Worm (Caenorhabditis elegans): ENCODE results near the gene chup-1.

Gene chup-1

ce11 chrX:8800983-8801382, 9.0 kb downstream of the chup-1 start:
- TF ChIP-seq nhr-23 (tag; optimal IDR thresholded peaks at IDR 0.05) (no peak), fkh-10 (GFP tag; optimal IDR thresholded peaks at IDR 0.05) (peak; percentile 77), nfya-1 (tag; optimal IDR thresholded peaks at IDR 0.05; ENCODE audit: insufficient read depth) (peak; percentile 37), ama-1 (optimal IDR thresholded peaks at IDR 0.05) (no peak), lin-39 (tag; optimal IDR thresholded peaks at IDR 0.05) (peak; percentile 45)

DNA sequence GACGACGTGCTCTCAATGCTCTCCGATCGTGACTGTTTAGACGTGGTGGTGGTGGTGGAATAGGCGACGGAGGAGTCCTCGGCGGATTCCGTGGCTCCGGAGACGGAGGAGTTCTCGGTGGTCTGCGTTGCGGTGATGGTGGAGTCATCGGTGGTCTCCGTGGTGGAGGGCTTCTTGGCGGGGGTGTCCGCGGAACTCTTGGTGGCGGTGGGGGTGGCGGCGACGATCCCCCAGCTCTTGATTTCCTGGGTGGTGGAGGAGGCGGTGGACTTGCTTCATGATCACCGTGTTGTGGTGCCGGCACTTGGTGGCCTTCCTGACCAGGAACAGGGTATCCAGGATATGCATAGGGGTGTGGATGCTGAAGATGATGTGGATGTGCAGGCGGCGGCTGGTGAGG, 13.5 kb downstream of the chup-1 start:
- TF ChIP-seq ZK546.5 (tag; optimal IDR thresholded peaks at IDR 0.05): no peak
- no peak for TF ChIP-seq unc-62 (GFP tag; optimal IDR thresholded peaks at IDR 0.05)
- no peak for TF ChIP-seq fkh-10 (GFP tag; optimal IDR thresholded peaks at IDR 0.05)
- TF ChIP-seq mdl-1 (tag; optimal IDR thresholded peaks at IDR 0.05): no peak
- TF ChIP-seq sea-2 (GFP tag; optimal IDR thresholded peaks at IDR 0.05): no peak
- no peak for TF ChIP-seq ceh-9 (tag; optimal IDR thresholded peaks at IDR 0.05)
- TF ChIP-seq tbx-2 (tag; optimal IDR thresholded peaks at IDR 0.05): no peak
- no peak for TF ChIP-seq jun-1 (tag; optimal IDR thresholded peaks at IDR 0.05)
- TF ChIP-seq nhr-237 (tag; optimal IDR thresholded peaks at IDR 0.05): no peak
- TF ChIP-seq egl-5 (tag; optimal IDR thresholded peaks at IDR 0.05): no peak
- no peak for TF ChIP-seq zag-1 (tag; optimal IDR thresholded peaks at IDR 0.05)
- no peak for TF ChIP-seq nhr-77 (tag; optimal IDR thresholded peaks at IDR 0.05)
- TF ChIP-seq fos-1 (tag; optimal IDR thresholded peaks at IDR 0.05): no peak
- TF ChIP-seq lin-39 (tag; optimal IDR thresholded peaks at IDR 0.05): no peak

DNA sequence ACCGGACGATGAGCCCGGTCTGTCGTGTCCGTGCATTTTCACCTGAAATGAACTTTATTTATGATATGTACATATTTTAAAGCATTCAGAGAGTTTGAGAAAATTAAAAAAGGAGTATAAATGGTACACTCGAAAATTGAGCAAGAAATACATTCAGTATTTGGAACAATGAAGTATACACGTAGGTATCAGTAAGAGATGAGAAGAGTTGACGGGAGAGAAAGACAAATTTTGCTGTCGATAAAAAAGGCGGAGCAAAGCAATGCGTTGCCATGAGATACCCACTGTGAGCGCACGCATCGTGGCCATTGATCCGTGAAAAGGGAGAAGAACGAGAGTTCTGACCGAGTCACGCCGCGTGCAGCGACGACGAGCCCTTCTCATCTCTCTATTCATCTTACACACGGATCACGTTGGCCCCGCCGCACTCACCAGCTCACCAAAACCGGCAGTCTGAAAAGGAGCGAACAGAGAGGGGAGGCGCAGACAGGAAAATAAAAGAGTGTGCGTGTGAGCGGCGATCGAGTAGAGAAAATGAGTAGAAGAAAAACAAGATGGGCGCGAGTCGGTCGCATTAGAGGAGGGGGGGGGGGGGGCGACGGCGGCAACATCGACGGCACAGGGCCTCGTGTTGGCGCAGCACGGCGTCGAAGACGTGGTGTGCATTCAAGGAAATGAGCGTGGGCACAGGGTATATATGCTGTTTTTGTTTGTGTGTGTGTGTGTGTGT, 14.3 kb downstream of the chup-1 start, which contains the start of gene R04E5.8:
R04E5.8 (minus strand) TSS at position 51 of the 730 bp plus-strand sequence.
- peak; percentile 42 for TF ChIP-seq snpc-4 (tag; optimal IDR thresholded peaks at IDR 0.05)
- no peak for TF ChIP-seq nhr-67 (tag; optimal IDR thresholded peaks at IDR 0.05)
- no peak for TF ChIP-seq jun-1 (tag; optimal IDR thresholded peaks at IDR 0.05)
- no peak for TF ChIP-seq elt-3 (tag; optimal IDR thresholded peaks at IDR 0.05)
- TF ChIP-seq pha-4 (tag; optimal IDR thresholded peaks at IDR 0.05): peak; percentile 8
- peak; percentile 64 for TF ChIP-seq lin-39 (tag; optimal IDR thresholded peaks at IDR 0.05)
- TF ChIP-seq unc-39 (tag; optimal IDR thresholded peaks at IDR 0.05): no peak
- TF ChIP-seq nhr-77 (tag; optimal IDR thresholded peaks at IDR 0.05): no peak
- TF ChIP-seq nhr-23 (tag; optimal IDR thresholded peaks at IDR 0.05): no peak
- TF ChIP-seq ceh-16 (tag; optimal IDR thresholded peaks at IDR 0.05): no peak
- peak; percentile 64 for TF ChIP-seq nfya-1 (tag; optimal IDR thresholded peaks at IDR 0.05; ENCODE audit: insufficient read depth)
- TF ChIP-seq nhr-43 (tag; optimal IDR thresholded peaks at IDR 0.05; ENCODE audit: poor library complexity, severe bottlenecking): no peak
- peak; percentile 59 for TF ChIP-seq skn-1 (tag; optimal IDR thresholded peaks at IDR 0.05)
- TF ChIP-seq elt-2 (tag; optimal IDR thresholded peaks at IDR 0.05): peak; percentile 18
- no peak for TF ChIP-seq lsy-12 (tag; optimal IDR thresholded peaks at IDR 0.05)
- peak; percentile 46 for TF ChIP-seq hmg-11 (tag; optimal IDR thresholded peaks at IDR 0.05)
- TF ChIP-seq nhr-28 (tag; optimal IDR thresholded peaks at IDR 0.05): no peak
- TF ChIP-seq nhr-25 (tag; optimal IDR thresholded peaks at IDR 0.05): no peak
- no peak for TF ChIP-seq ceh-9 (tag; optimal IDR thresholded peaks at IDR 0.05)
- no peak for TF ChIP-seq nhr-11 (tag; optimal IDR thresholded peaks at IDR 0.05)
- TF ChIP-seq nhr-12 (tag; optimal IDR thresholded peaks at IDR 0.05): no peak
- peak; percentile 24 for TF ChIP-seq egl-5 (tag; optimal IDR thresholded peaks at IDR 0.05)
- no peak for TF ChIP-seq ZK546.5 (tag; optimal IDR thresholded peaks at IDR 0.05)
- TF ChIP-seq nhr-237 (tag; optimal IDR thresholded peaks at IDR 0.05): no peak

- no peak for TF ChIP-seq skn-1 (tag; optimal IDR thresholded peaks at IDR 0.05)
- TF ChIP-seq lin-39 (tag; optimal IDR thresholded peaks at IDR 0.05): peak; percentile 71
- TF ChIP-seq aly-2 (tag; optimal IDR thresholded peaks at IDR 0.05): no peak
- TF ChIP-seq ceh-9 (tag; optimal IDR thresholded peaks at IDR 0.05): no peak
- TF ChIP-seq nhr-76 (tag; optimal IDR thresholded peaks at IDR 0.05): no peak
Measured at ce11 chrX:8808740-8809139, 16.8 kb downstream of the chup-1 start.

DNA sequence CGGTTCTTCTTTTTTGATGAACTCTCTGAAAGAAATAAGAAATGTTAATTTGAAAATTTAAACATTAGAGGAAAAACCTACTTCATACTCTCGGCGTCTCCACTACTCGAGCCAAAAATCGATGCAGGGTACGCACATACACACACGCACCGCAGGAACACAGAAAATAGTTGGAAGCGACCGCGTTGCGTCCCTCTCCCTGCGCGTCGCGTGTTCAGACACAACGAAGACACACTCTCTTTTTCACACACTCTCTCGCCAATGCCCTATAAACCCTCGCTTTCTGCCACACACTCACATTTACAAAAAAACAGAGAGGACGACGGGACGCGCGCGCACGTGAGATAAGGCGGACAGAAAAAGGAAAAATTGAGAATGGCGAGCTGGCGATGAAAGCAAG, 18.9 kb downstream of the chup-1 start, which contains the start of gene R04E5.9:
R04E5.9 (minus strand) TSS at position 235 of the 400 bp plus-strand sequence.
- TF ChIP-seq nhr-67 (tag; optimal IDR thresholded peaks at IDR 0.05): no peak
- TF ChIP-seq egl-5 (tag; optimal IDR thresholded peaks at IDR 0.05): peak; percentile 92
- TF ChIP-seq lsy-12 (tag; optimal IDR thresholded peaks at IDR 0.05): peak; percentile 10
- peak; percentile 64 for TF ChIP-seq tbx-2 (tag; optimal IDR thresholded peaks at IDR 0.05)
- TF ChIP-seq ceh-16 (tag; optimal IDR thresholded peaks at IDR 0.05): no peak
- peak; percentile 69 for TF ChIP-seq snpc-4 (tag; optimal IDR thresholded peaks at IDR 0.05)
- TF ChIP-seq hmg-11 (tag; optimal IDR thresholded peaks at IDR 0.05): peak; percentile 98
- no peak for TF ChIP-seq nhr-12 (tag; optimal IDR thresholded peaks at IDR 0.05)
- TF ChIP-seq pqm-1 (tag; optimal IDR thresholded peaks at IDR 0.05): peak; percentile 69
- peak; percentile 57 for TF ChIP-seq elt-1 (tag; optimal IDR thresholded peaks at IDR 0.05)
- TF ChIP-seq jun-1 (tag; optimal IDR thresholded peaks at IDR 0.05): peak; percentile 82
- peak; percentile 13 for TF ChIP-seq fos-1 (tag; optimal IDR thresholded peaks at IDR 0.05)
- TF ChIP-seq nhr-43 (tag; optimal IDR thresholded peaks at IDR 0.05; ENCODE audit: poor library complexity, severe bottlenecking): peak; percentile 47
- TF ChIP-seq lin-39 (tag; optimal IDR thresholded peaks at IDR 0.05): peak; percentile 94
- peak; percentile 94 for TF ChIP-seq nfya-1 (tag; optimal IDR thresholded peaks at IDR 0.05; ENCODE audit: insufficient read depth)
- TF ChIP-seq sea-2 (GFP tag; optimal IDR thresholded peaks at IDR 0.05): peak; percentile 90
- peak; percentile 52 for TF ChIP-seq R02D3.7 (tag; optimal IDR thresholded peaks at IDR 0.05)
- peak; percentile 82 for TF ChIP-seq fkh-10 (GFP tag; optimal IDR thresholded peaks at IDR 0.05)
- TF ChIP-seq pha-4 (tag; optimal IDR thresholded peaks at IDR 0.05): peak; percentile 95
- peak; percentile 78 for TF ChIP-seq skn-1 (tag; optimal IDR thresholded peaks at IDR 0.05)
- TF ChIP-seq ceh-82 (tag; optimal IDR thresholded peaks at IDR 0.05): peak; percentile 18
- peak; percentile 86 for TF ChIP-seq ceh-28 (tag; optimal IDR thresholded peaks at IDR 0.05)
- peak; percentile 77 for TF ChIP-seq nhr-25 (tag; optimal IDR thresholded peaks at IDR 0.05)
- no peak for TF ChIP-seq nhr-11 (tag; optimal IDR thresholded peaks at IDR 0.05)
- TF ChIP-seq elt-2 (tag; optimal IDR thresholded peaks at IDR 0.05): peak; percentile 87
- TF ChIP-seq ztf-11 (tag; optimal IDR thresholded peaks at IDR 0.05): no peak
